Fruit fly (Drosophila melanogaster) whole organism, embryonic: ENCODE results near the gene Polr3H.

Experiments used
- ATbp ChIP-seq: fragments of 200-800 bp; sonication (Bioruptor generic); optimal IDR thresholded peaks from 2 replicates; lab custom pipeline; 2017; ENCODE audit warnings: missing biosample characterization, mild to moderate bottlenecking, missing genetic modification characterization, missing genetic modification reagents
- B-H1 ChIP-seq: fragments of 200-800 bp; sonication (Bioruptor generic); IDR thresholded peaks from 3 replicates; pipeline ENCODE4 v1.3.6; 2022; ENCODE audit warnings: missing biosample characterization, missing genetic modification characterization
- BEAF-32 ChIP-seq: fragments of 200-800 bp; sonication (Bioruptor generic); optimal IDR thresholded peaks from 3 replicates; lab custom pipeline; 2017; ENCODE audit warnings: missing biosample characterization, missing genetic modification characterization, mild to moderate bottlenecking, moderate library complexity, missing genetic modification reagents
- Bgb ChIP-seq: fragments of 200-800 bp; sonication (Bioruptor generic); IDR thresholded peaks from 2 replicates; pipeline ENCODE4 v1.3.6; 2022; ENCODE audit warnings: missing biosample characterization, missing genetic modification characterization; ENCODE audit not compliant: partially characterized antibody
- CG10654 ChIP-seq: fragments of 200-800 bp; sonication (Bioruptor generic); optimal IDR thresholded peaks from 2 replicates; lab custom pipeline; 2016; ENCODE audit warnings: missing biosample characterization, missing genetic modification characterization
- CG12236 ChIP-seq: fragments of 200-800 bp; sonication (Bioruptor generic); optimal IDR thresholded peaks from 2 replicates; lab custom pipeline; 2016; ENCODE audit warnings: missing biosample characterization, missing genetic modification characterization
- CG13296 ChIP-seq: fragments of 200-800 bp; sonication (Bioruptor generic); optimal IDR thresholded peaks from 3 replicates; lab custom pipeline; 2018; ENCODE audit warnings: missing biosample characterization, mild to moderate bottlenecking, missing genetic modification characterization
- CG14710 ChIP-seq: fragments of 200-800 bp; sonication (Bioruptor generic); optimal IDR thresholded peaks from 3 replicates; lab custom pipeline; 2019; ENCODE audit warnings: missing biosample characterization, mild to moderate bottlenecking, missing genetic modification characterization, moderate library complexity
- CG30431 ChIP-seq: fragments of 200-800 bp; sonication (Bioruptor generic); optimal IDR thresholded peaks from 2 replicates; lab custom pipeline; 2017; ENCODE audit warnings: missing biosample characterization, missing genetic modification characterization
- CG32767 ChIP-seq: fragments of 200-800 bp; sonication (Bioruptor generic); IDR thresholded peaks from 2 replicates; pipeline ENCODE4 v1.3.6; 2022; ENCODE audit warnings: missing biosample characterization, missing genetic modification characterization
- CG34224 ChIP-seq: fragments of 200-800 bp; sonication (Bioruptor generic); IDR thresholded peaks from 3 replicates; pipeline ENCODE4 v1.3.6; 2022; ENCODE audit warnings: missing biosample characterization, missing genetic modification characterization; ENCODE audit not compliant: partially characterized antibody
- CG34376 ChIP-seq: fragments of 200-800 bp; sonication (Bioruptor generic); optimal IDR thresholded peaks from 2 replicates; lab custom pipeline; 2018; ENCODE audit warnings: missing biosample characterization, mild to moderate bottlenecking, missing genetic modification characterization
- CG3726 ChIP-seq: fragments of 200-800 bp; sonication (Bioruptor generic); IDR thresholded peaks from 3 replicates; pipeline ENCODE4, ENCODE4 v1.3.6; 2022; ENCODE audit warnings: missing biosample characterization, missing genetic modification characterization
- CG4282 ChIP-seq: fragments of 200-800 bp; sonication (Bioruptor generic); optimal IDR thresholded peaks from 2 replicates; lab custom pipeline; 2016; ENCODE audit warnings: missing biosample characterization, missing genetic modification characterization
- CG4328 ChIP-seq: fragments of 200-800 bp; sonication (Bioruptor generic); optimal IDR thresholded peaks from 3 replicates; lab custom pipeline; 2017; ENCODE audit warnings: missing biosample characterization, missing genetic modification reagents, missing genetic modification characterization
- CG5180 ChIP-seq: fragments of 200-800 bp; sonication (Bioruptor generic); optimal IDR thresholded peaks from 3 replicates; lab custom pipeline; 2017; ENCODE audit warnings: missing biosample characterization, missing genetic modification characterization, mild to moderate bottlenecking, moderate library complexity, missing genetic modification reagents
- CG7928 ChIP-seq: fragments of 200-800 bp; sonication (Bioruptor generic); optimal IDR thresholded peaks from 2 replicates; lab custom pipeline; 2017; ENCODE audit warnings: missing biosample characterization, mild to moderate bottlenecking, missing genetic modification characterization
- CG9727 ChIP-seq: fragments of 200-800 bp; sonication (Bioruptor generic); optimal IDR thresholded peaks from 3 replicates; lab custom pipeline; 2017; ENCODE audit warnings: missing biosample characterization, mild to moderate bottlenecking, missing genetic modification characterization
- CHES-1-like ChIP-seq: fragments of 200-800 bp; sonication (Bioruptor generic); optimal IDR thresholded peaks from 2 replicates; lab custom pipeline; 2016; ENCODE audit warnings: missing biosample characterization, missing genetic modification characterization
- D19B ChIP-seq: fragments of 200-800 bp; sonication (Bioruptor generic); optimal IDR thresholded peaks from 2 replicates; lab custom pipeline; 2017; ENCODE audit warnings: missing biosample characterization, mild to moderate bottlenecking, missing genetic modification characterization
- Drgx ChIP-seq: fragments of 200-800 bp; sonication (Bioruptor generic); IDR thresholded peaks from 2 replicates; pipeline ENCODE4 v1.3.6; 2022; ENCODE audit warnings: missing biosample characterization, missing genetic modification characterization
- E2f1 ChIP-seq: fragments of 200-800 bp; sonication (Bioruptor generic); IDR thresholded peaks from 2 replicates; pipeline ENCODE4 v1.3.6; 2022; ENCODE audit warnings: missing biosample characterization, missing genetic modification characterization
- E2f2 ChIP-seq: fragments of 200-800 bp; sonication (Bioruptor generic); IDR thresholded peaks from 2 replicates; pipeline ENCODE4 v1.3.6; 2022; ENCODE audit warnings: missing biosample characterization, missing genetic modification characterization
- Fer3 ChIP-seq: fragments of 200-800 bp; sonication (Bioruptor generic); optimal IDR thresholded peaks from 2 replicates; lab custom pipeline; 2018; ENCODE audit warnings: missing biosample characterization, mild to moderate bottlenecking, missing genetic modification characterization, moderate library complexity
- HLH4C ChIP-seq: fragments of 200-800 bp; sonication (Bioruptor generic); IDR thresholded peaks from 3 replicates; pipeline ENCODE4 v1.3.6; 2022; ENCODE audit warnings: missing biosample characterization, missing genetic modification characterization; ENCODE audit not compliant: partially characterized antibody
- HmgD ChIP-seq: fragments of 200-800 bp; sonication (Bioruptor generic); optimal IDR thresholded peaks from 3 replicates; lab custom pipeline; 2016; ENCODE audit warnings: missing biosample characterization, missing genetic modification characterization
- MBD-R2 ChIP-seq: fragments of 200-800 bp; sonication (Bioruptor generic); IDR thresholded peaks from 2 replicates; pipeline ENCODE4 v1.3.6; 2022; ENCODE audit warnings: missing biosample characterization, missing genetic modification characterization
- Myb ChIP-seq: fragments of 200-800 bp; sonication (Bioruptor generic); optimal IDR thresholded peaks from 2 replicates; lab custom pipeline; 2016; ENCODE audit warnings: missing biosample characterization, missing genetic modification characterization
- Rfx ChIP-seq: fragments of 200-800 bp; sonication (Bioruptor generic); IDR thresholded peaks from 2 replicates; pipeline ENCODE4 v1.3.6; 2022; ENCODE audit warnings: missing biosample characterization, missing genetic modification characterization
- YL-1 ChIP-seq: fragments of 200-800 bp; sonication (Bioruptor generic); optimal IDR thresholded peaks from 3 replicates; lab custom pipeline; 2017; ENCODE audit warnings: missing biosample characterization, mild to moderate bottlenecking, missing genetic modification characterization
- aop ChIP-seq: fragments of 200-800 bp; sonication (Bioruptor generic); IDR thresholded peaks from 2 replicates; pipeline ENCODE4 v1.3.6; 2022; ENCODE audit warnings: missing biosample characterization, missing genetic modification characterization
- crc ChIP-seq: fragments of 200-800 bp; sonication (Bioruptor generic); optimal IDR thresholded peaks from 2 replicates; lab custom pipeline; 2016; ENCODE audit warnings: missing biosample characterization, missing genetic modification characterization
- dimm ChIP-seq: fragments of 200-800 bp; sonication (Bioruptor generic); IDR thresholded peaks from 2 replicates; pipeline ENCODE4 v1.3.6; 2022; ENCODE audit warnings: missing biosample characterization, missing genetic modification characterization
- emc ChIP-seq: fragments of 200-800 bp; sonication (Bioruptor generic); optimal IDR thresholded peaks from 2 replicates; lab custom pipeline; 2016; ENCODE audit warnings: missing biosample characterization, missing genetic modification characterization
- eve ChIP-seq, 2 experiments: fragments of >200 bp; optimal IDR thresholded peaks; 2 replicates each; lab custom pipeline; 2017; ENCODE audit warnings: missing biosample characterization in 2 of 2, missing genetic modification characterization in 2 of 2
- kay ChIP-seq: fragments of 200-800 bp; sonication (Bioruptor generic); optimal IDR thresholded peaks from 2 replicates; lab custom pipeline; 2016; ENCODE audit warnings: missing biosample characterization, missing genetic modification characterization
- lbe ChIP-seq: fragments of 200-800 bp; sonication (Bioruptor generic); optimal IDR thresholded peaks from 2 replicates; lab custom pipeline; 2016; ENCODE audit warnings: missing biosample characterization, mild to moderate bottlenecking, missing genetic modification characterization
- nom ChIP-seq: fragments of 200-800 bp; sonication (Bioruptor generic); optimal IDR thresholded peaks from 2 replicates; lab custom pipeline; 2017; ENCODE audit warnings: missing biosample characterization, missing genetic modification characterization, mild to moderate bottlenecking, moderate library complexity, missing genetic modification reagents
- pb ChIP-seq: fragments of 200-800 bp; sonication (Bioruptor generic); optimal IDR thresholded peaks from 3 replicates; lab custom pipeline; 2016; ENCODE audit warnings: missing biosample characterization, missing genetic modification characterization
- peb ChIP-seq: fragments of 200-800 bp; sonication (Bioruptor generic); IDR thresholded peaks from 2 replicates; pipeline ENCODE4 v1.3.6; 2022; ENCODE audit warnings: missing biosample characterization, missing genetic modification characterization
- pfk ChIP-seq: fragments of 200-800 bp; sonication (Bioruptor generic); optimal IDR thresholded peaks from 2 replicates; lab custom pipeline; 2018; ENCODE audit warnings: missing biosample characterization, mild to moderate bottlenecking, missing genetic modification characterization, moderate library complexity
- pho ChIP-seq: fragments of 200-800 bp; sonication (Bioruptor generic); optimal IDR thresholded peaks from 2 replicates; lab custom pipeline; 2016; ENCODE audit warnings: missing biosample characterization, missing genetic modification characterization
- pzg ChIP-seq: fragments of 200-800 bp; sonication (Bioruptor generic); optimal IDR thresholded peaks from 3 replicates; lab custom pipeline; 2018; ENCODE audit warnings: missing biosample characterization, mild to moderate bottlenecking, missing genetic modification characterization, moderate library complexity
- row ChIP-seq: fragments of 200-800 bp; sonication (Bioruptor generic); IDR thresholded peaks from 3 replicates; pipeline ENCODE4 v1.3.6; 2022; ENCODE audit warnings: missing biosample characterization, missing genetic modification characterization
- sens ChIP-seq: fragments of 200-800 bp; sonication (Bioruptor generic); peaks from one replicate; lab custom pipeline; 2016; ENCODE audit warnings: missing biosample characterization, missing genetic modification characterization
- slbo ChIP-seq: fragments of 200-800 bp; sonication (Bioruptor generic); IDR thresholded peaks from 2 replicates; pipeline ENCODE4 v1.3.6; 2022; ENCODE audit warnings: missing biosample characterization, missing genetic modification characterization
- so ChIP-seq: fragments of 200-800 bp; sonication (Bioruptor generic); IDR thresholded peaks from 3 replicates; pipeline ENCODE4 v1.3.6; 2022; ENCODE audit warnings: missing biosample characterization, missing genetic modification characterization
- unc-4 ChIP-seq: fragments of 200-800 bp; sonication (Bioruptor generic); IDR thresholded peaks from 2 replicates; pipeline ENCODE4 v1.3.6; 2022; ENCODE audit warnings: missing biosample characterization, missing genetic modification characterization; ENCODE audit not compliant: partially characterized antibody
- unpg ChIP-seq: fragments of 200-800 bp; sonication (Bioruptor generic); optimal IDR thresholded peaks from 3 replicates; lab custom pipeline; 2018; ENCODE audit warnings: missing biosample characterization, mild to moderate bottlenecking, missing genetic modification characterization, moderate library complexity
- wdn ChIP-seq: fragments of 200-800 bp; sonication (Bioruptor generic); IDR thresholded peaks from 2 replicates; pipeline ENCODE4 v1.3.6; 2022; ENCODE audit warnings: missing biosample characterization, missing genetic modification characterization

Polr3H gene

dm6 chr3L:11623245-11623883, 25.2 kb upstream of the Polr3H start:
- TF ChIP-seq Drgx (0 out of 2 replicates have a peak, but pooled peaks have one; percentile 23), pzg (GFP tag; lab: Kevin White, UChicago) (peak; percentile 25), lbe (peak; percentile 60), HmgD (no peak), Myb (GFP tag; lab: Kevin White, UChicago) (peak; percentile 61), CG9727 (GFP tag; lab: Kevin White, UChicago) (no peak), dimm (no peak), CG30431 (no peak), CG3726 (GFP tag; lab: Robert Waterston, UW) (no peak), pb (no peak), sens (peak; percentile 46), CG5180 (GFP tag; lab: Kevin White, UChicago) (no peak), Rfx (GFP tag; lab: Robert Waterston, UW) (no peak), peb (no peak), CG10654 (GFP tag; lab: Kevin White, UChicago) (no peak), nom (GFP tag; lab: Kevin White, UChicago) (peak; percentile 68), MBD-R2 (GFP tag; lab: Robert Waterston, UW) (peak; percentile 17; the same call in 1 of the 2 replicates), unc-4 (GFP tag; lab: Robert Waterston, UW) (peak; percentile 21; the same call in 1 of the 2 replicates), crc (GFP tag; lab: Kevin White, UChicago) (no peak), ATbp (GFP tag; lab: Kevin White, UChicago) (no peak), eve (GFP tag; optimal IDR thresholded peaks at IDR 0.05; lab: Kevin White, UChicago) (no peak), kay (GFP tag; lab: Kevin White, UChicago) (no peak), CG34224 (GFP tag; lab: Robert Waterston, UW) (peak; percentile 25; the same call in 1 of the 3 replicates), row (GFP tag; lab: Robert Waterston, UW) (peak; percentile 41; the same call in 1 of the 3 replicates), CG14710 (tag; lab: Kevin White, UChicago) (no peak), CG4282 (GFP tag; lab: Kevin White, UChicago) (no peak), Bgb (peak; percentile 31; the same call in 1 of the 2 replicates), CG13296 (peak; percentile 5), aop (GFP tag; lab: Robert Waterston, UW) (no peak), HLH4C (peak; percentile 16; the same call in 1 of the 3 replicates), CG32767 (GFP tag; lab: Robert Waterston, UW) (no peak), unpg (no peak), so (GFP tag; lab: Robert Waterston, UW) (no peak), CG34376 (no peak), B-H1 (GFP tag; lab: Robert Waterston, UW) (no peak), YL-1 (no peak), wdn (GFP tag; lab: Robert Waterston, UW) (no peak), E2f1 (no peak), slbo (GFP tag; lab: Robert Waterston, UW) (peak; percentile 25; the same call in 1 of the 2 replicates), CG7928 (GFP tag; lab: Kevin White, UChicago) (peak; percentile 94), CG4328 (GFP tag; lab: Kevin White, UChicago) (no peak), BEAF-32 (GFP tag; lab: Kevin White, UChicago) (peak; percentile 17), emc (GFP tag; lab: Kevin White, UChicago) (no peak), Fer3 (tag; lab: Kevin White, UChicago) (no peak), D19B (GFP tag; lab: Kevin White, UChicago) (no peak), CG12236 (GFP tag; lab: Kevin White, UChicago) (no peak), CHES-1-like (GFP tag; lab: Kevin White, UChicago) (no peak), pfk (GFP tag; lab: Kevin White, UChicago) (no peak), E2f2 (GFP tag; lab: Robert Waterston, UW) (peak; percentile 33), pho (GFP tag; lab: Kevin White, UChicago) (no peak)
